Worm (Caenorhabditis elegans): ENCODE measurements around the gene him-10.

DNA sequence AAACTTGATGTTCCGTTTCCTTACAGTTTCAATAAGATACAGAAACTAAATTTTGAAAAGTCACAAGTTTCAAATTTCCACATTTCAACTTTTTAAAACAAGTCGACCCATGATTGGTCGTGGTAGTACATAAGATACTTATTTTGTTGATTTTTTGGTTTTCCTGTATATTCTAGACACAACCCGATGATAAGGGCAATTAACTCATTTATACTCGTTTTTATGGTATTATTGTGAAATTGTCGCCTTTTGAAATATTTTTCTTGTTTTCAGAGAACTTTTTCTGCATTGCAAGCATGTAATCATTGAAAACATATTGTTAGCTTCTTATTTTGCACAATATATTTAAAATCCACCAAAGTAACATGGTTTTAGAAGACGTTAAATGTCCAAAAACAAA, 8.9 kb downstream of the him-10 start:
- no peak for TF ChIP-seq nfya-1 (tag; optimal IDR thresholded peaks at IDR 0.05; ENCODE audit: borderline replicate concordance, insufficient read depth)
- no peak for TF ChIP-seq pha-4 (tag; optimal IDR thresholded peaks at IDR 0.05)
- TF ChIP-seq nfyb-1 (GFP tag; IDR thresholded peaks at IDR 0.05): no peak
- no peak for TF ChIP-seq snpc-3.4 (tag; optimal IDR thresholded peaks at IDR 0.05)
- no peak for TF ChIP-seq aptf-3 (GFP tag; IDR thresholded peaks at IDR 0.05)
- TF ChIP-seq lir-1 (GFP tag; conservative IDR thresholded peaks at IDR 0.05): no peak
- TF ChIP-seq nfya-2 (GFP tag; IDR thresholded peaks at IDR 0.05): no peak

Measured in whole organism, young adult.